Fruit fly (Drosophila melanogaster) whole organism, prepupa: ENCODE data around the gene CG2685.

Experiments used
- Eip75B ChIP-seq: fragments of 200-800 bp; sonication (Bioruptor generic); optimal IDR thresholded peaks from 3 replicates; lab custom pipeline; 2016; ENCODE audit warnings: missing biosample characterization, missing genetic modification characterization
- pdm3 ChIP-seq: fragments of 200-800 bp; sonication (Bioruptor generic); optimal IDR thresholded peaks from 3 replicates; lab custom pipeline; 2016; ENCODE audit warnings: missing biosample characterization, missing genetic modification characterization

DNA sequence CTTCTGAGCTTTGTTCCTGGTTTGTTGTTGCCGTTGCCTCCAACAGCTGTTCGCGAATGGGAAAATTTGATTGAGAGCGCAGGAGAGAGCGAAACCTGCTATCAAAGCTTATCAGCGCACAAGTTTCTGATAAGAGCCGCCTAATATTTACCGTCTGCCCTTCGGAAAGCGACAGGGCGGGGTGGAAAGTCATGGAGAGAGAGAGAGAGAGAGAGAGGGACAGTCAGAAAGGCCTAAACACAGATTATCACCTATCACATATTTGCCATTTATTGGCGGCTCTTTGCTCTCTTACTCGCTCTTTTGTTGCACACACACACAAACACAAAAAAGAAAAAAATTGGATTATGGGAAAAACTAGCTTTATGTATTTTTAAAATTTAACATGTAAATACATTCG lies 29.8 kb upstream of the CG2685 start:
- no peak for TF ChIP-seq Eip75B (GFP tag; lab: Kevin White, UChicago)
- no peak for TF ChIP-seq pdm3 (GFP tag; lab: Kevin White, UChicago)
